Fruit fly (Drosophila melanogaster) whole organism, embryonic: ENCODE results near the gene CG8236.
A peak's percentile ranks its signal among the peaks of the same experiment; 100 is the strongest.

Experiments used
- Adf1 ChIP-seq: fragments of 200-800 bp; sonication (Bioruptor generic); IDR thresholded peaks from 2 replicates; pipeline ENCODE4 v1.3.6; 2022; ENCODE audit warnings: missing biosample characterization, missing genetic modification characterization
- B-H2 ChIP-seq: fragments of 200-800 bp; sonication (Bioruptor generic); optimal IDR thresholded peaks from 2 replicates; lab custom pipeline; 2018; ENCODE audit warnings: missing biosample characterization, mild to moderate bottlenecking, missing genetic modification characterization
- BtbVII ChIP-seq: fragments of 200-800 bp; sonication (Bioruptor generic); optimal IDR thresholded peaks from 3 replicates; lab custom pipeline; 2017; ENCODE audit warnings: missing biosample characterization, mild to moderate bottlenecking, missing genetic modification characterization
- CG10321 ChIP-seq: fragments of 200-800 bp; sonication (Bioruptor generic); IDR thresholded peaks from 2 replicates; pipeline ENCODE4 v1.3.6; 2022; ENCODE audit warnings: missing biosample characterization, missing genetic modification characterization
- CG12391 ChIP-seq: fragments of 200-800 bp; sonication (Bioruptor generic); optimal IDR thresholded peaks from 3 replicates; lab custom pipeline; 2018; ENCODE audit warnings: missing biosample characterization, mild to moderate bottlenecking, missing genetic modification characterization, moderate library complexity
- CG13424 ChIP-seq: fragments of 200-800 bp; sonication (Bioruptor generic); optimal IDR thresholded peaks from 2 replicates; lab custom pipeline; 2019; ENCODE audit warnings: missing biosample characterization, mild to moderate bottlenecking, missing genetic modification characterization, moderate library complexity
- CG13624 ChIP-seq: fragments of 200-800 bp; sonication (Bioruptor generic); optimal IDR thresholded peaks from 2 replicates; lab custom pipeline; 2016; ENCODE audit warnings: missing biosample characterization, missing genetic modification characterization
- CG2120 ChIP-seq: fragments of 200-800 bp; sonication (Bioruptor generic); optimal IDR thresholded peaks from 3 replicates; lab custom pipeline; 2016; ENCODE audit warnings: missing biosample characterization, missing genetic modification characterization
- CG30020 ChIP-seq: fragments of 200-800 bp; optimal IDR thresholded peaks from 2 replicates; lab custom pipeline; 2019; ENCODE audit warnings: missing biosample characterization, mild to moderate bottlenecking, missing genetic modification characterization, moderate library complexity
- CG32767 ChIP-seq: fragments of 200-800 bp; sonication (Bioruptor generic); IDR thresholded peaks from 2 replicates; pipeline ENCODE4 v1.3.6; 2022; ENCODE audit warnings: missing biosample characterization, missing genetic modification characterization
- CG4328 ChIP-seq: fragments of 200-800 bp; sonication (Bioruptor generic); optimal IDR thresholded peaks from 3 replicates; lab custom pipeline; 2017; ENCODE audit warnings: missing biosample characterization, missing genetic modification reagents, missing genetic modification characterization
- CG8089 ChIP-seq: fragments of 200-800 bp; sonication (Bioruptor generic); optimal IDR thresholded peaks from 3 replicates; lab custom pipeline; 2016; ENCODE audit warnings: missing biosample characterization, missing genetic modification characterization
- CG8388 ChIP-seq: fragments of 200-800 bp; sonication (Bioruptor generic); optimal IDR thresholded peaks from 2 replicates; lab custom pipeline; 2019; ENCODE audit warnings: missing biosample characterization, mild to moderate bottlenecking, missing genetic modification characterization, moderate library complexity
- CG9876 ChIP-seq: fragments of 200-800 bp; sonication (Bioruptor generic); optimal IDR thresholded peaks from 2 replicates; lab custom pipeline; 2016; ENCODE audit warnings: missing biosample characterization, missing genetic modification characterization
- CHES-1-like ChIP-seq: fragments of 200-800 bp; sonication (Bioruptor generic); optimal IDR thresholded peaks from 2 replicates; lab custom pipeline; 2016; ENCODE audit warnings: missing biosample characterization, missing genetic modification characterization
- CrebB ChIP-seq: fragments of 200-800 bp; sonication (Bioruptor generic); optimal IDR thresholded peaks from 3 replicates; lab custom pipeline; 2018; ENCODE audit warnings: missing biosample characterization, mild to moderate bottlenecking, missing genetic modification characterization
- D19B ChIP-seq: fragments of 200-800 bp; sonication (Bioruptor generic); optimal IDR thresholded peaks from 2 replicates; lab custom pipeline; 2017; ENCODE audit warnings: missing biosample characterization, mild to moderate bottlenecking, missing genetic modification characterization
- Dbx ChIP-seq: fragments of 200-800 bp; sonication (Bioruptor generic); IDR thresholded peaks from 3 replicates; pipeline ENCODE4 v1.3.6; 2022; ENCODE audit warnings: missing biosample characterization, missing genetic modification characterization
- Dip2 ChIP-seq: fragments of 200-800 bp; sonication (Bioruptor generic); IDR thresholded peaks from 2 replicates; pipeline ENCODE4 v1.3.6; 2022; ENCODE audit warnings: missing biosample characterization, missing genetic modification characterization
- E2f1 ChIP-seq: fragments of 200-800 bp; sonication (Bioruptor generic); IDR thresholded peaks from 2 replicates; pipeline ENCODE4 v1.3.6; 2022; ENCODE audit warnings: missing biosample characterization, missing genetic modification characterization
- HLH4C ChIP-seq: fragments of 200-800 bp; sonication (Bioruptor generic); IDR thresholded peaks from 3 replicates; pipeline ENCODE4 v1.3.6; 2022; ENCODE audit warnings: missing biosample characterization, missing genetic modification characterization; ENCODE audit not compliant: partially characterized antibody
- Hey ChIP-seq: fragments of 200-800 bp; sonication (Bioruptor generic); optimal IDR thresholded peaks from 3 replicates; lab custom pipeline; 2018; ENCODE audit warnings: missing biosample characterization, mild to moderate bottlenecking, missing genetic modification characterization
- Lhr ChIP-seq: fragments of 200-800 bp; sonication (Bioruptor generic); optimal IDR thresholded peaks from 3 replicates; lab custom pipeline; 2017; ENCODE audit warnings: mild to moderate bottlenecking, missing biosample characterization, missing genetic modification reagents, missing genetic modification characterization
- MBD-R2 ChIP-seq: fragments of 200-800 bp; sonication (Bioruptor generic); IDR thresholded peaks from 2 replicates; pipeline ENCODE4 v1.3.6; 2022; ENCODE audit warnings: missing biosample characterization, missing genetic modification characterization
- MESR4 ChIP-seq: fragments of 200-800 bp; sonication (Bioruptor generic); optimal IDR thresholded peaks from 2 replicates; lab custom pipeline; 2018; ENCODE audit warnings: missing biosample characterization, mild to moderate bottlenecking, missing genetic modification characterization, moderate library complexity
- Oaz ChIP-seq: fragments of 200-800 bp; sonication (Bioruptor generic); IDR thresholded peaks from 2 replicates; pipeline ENCODE4 v1.3.6; 2022; ENCODE audit warnings: missing biosample characterization, missing genetic modification characterization
- Optix ChIP-seq: fragments of 200-800 bp; sonication (Bioruptor generic); IDR thresholded peaks from 3 replicates; pipeline ENCODE4 v1.3.6; 2022; ENCODE audit warnings: missing biosample characterization, missing genetic modification characterization
- Sry-β ChIP-seq: fragments of 200-800 bp; sonication (Bioruptor generic); optimal IDR thresholded peaks from 2 replicates; lab custom pipeline; 2018; ENCODE audit warnings: missing biosample characterization, mild to moderate bottlenecking, missing genetic modification characterization, moderate library complexity
- Stat92E ChIP-seq, 3 experiments: fragments of >200 bp in 2 of 3; fragments of 200-800 bp in 1 of 3; sonication (Bioruptor generic) in 1 of 3; optimal IDR thresholded peaks; 2 replicates each; lab custom pipeline; 2017 to 2019; ENCODE audit warnings: missing biosample characterization in 3 of 3, missing genetic modification characterization in 3 of 3, mild to moderate bottlenecking in 1 of 3, moderate library complexity in 1 of 3
- Xbp1 ChIP-seq: fragments of 200-800 bp; sonication (Bioruptor generic); optimal IDR thresholded peaks from 3 replicates; lab custom pipeline; 2016; ENCODE audit warnings: missing biosample characterization, mild to moderate bottlenecking, missing genetic modification characterization
- YL-1 ChIP-seq: fragments of 200-800 bp; sonication (Bioruptor generic); optimal IDR thresholded peaks from 3 replicates; lab custom pipeline; 2017; ENCODE audit warnings: missing biosample characterization, mild to moderate bottlenecking, missing genetic modification characterization
- corto ChIP-seq: fragments of 200-800 bp; sonication (Bioruptor generic); optimal IDR thresholded peaks from 2 replicates; lab custom pipeline; 2016; ENCODE audit warnings: missing biosample characterization, mild to moderate bottlenecking, missing genetic modification characterization, moderate library complexity
- crol ChIP-seq: fragments of 200-800 bp; sonication (Bioruptor generic); IDR thresholded peaks from 2 replicates; pipeline ENCODE4 v1.3.6; 2022; ENCODE audit warnings: missing biosample characterization, missing genetic modification characterization
- cwo ChIP-seq: fragments of 200-800 bp; sonication (Bioruptor generic); optimal IDR thresholded peaks from 3 replicates; lab custom pipeline; 2017; ENCODE audit warnings: missing biosample characterization, missing genetic modification characterization, mild to moderate bottlenecking, moderate library complexity, missing genetic modification reagents
- dati ChIP-seq: fragments of 200-800 bp; sonication (Bioruptor generic); IDR thresholded peaks from 2 replicates; pipeline ENCODE4 v1.3.6; 2022; ENCODE audit warnings: missing biosample characterization, missing genetic modification characterization
- dm ChIP-seq: fragments of 200-800 bp; sonication (Bioruptor generic); optimal IDR thresholded peaks from 3 replicates; lab custom pipeline; 2016; ENCODE audit warnings: missing biosample characterization, missing genetic modification characterization
- fu2 ChIP-seq: fragments of 200-800 bp; sonication (Bioruptor generic); optimal IDR thresholded peaks from 2 replicates; lab custom pipeline; 2016; ENCODE audit warnings: missing biosample characterization, missing genetic modification characterization
- gfzf ChIP-seq: fragments of 200-800 bp; sonication (Bioruptor generic); optimal IDR thresholded peaks from 2 replicates; lab custom pipeline; 2016; ENCODE audit warnings: missing biosample characterization, mild to moderate bottlenecking, missing genetic modification characterization, moderate library complexity
- ham ChIP-seq: fragments of 200-800 bp; sonication (Bioruptor generic); IDR thresholded peaks from 2 replicates; pipeline ENCODE4 v1.3.6; 2022; ENCODE audit warnings: missing biosample characterization, missing genetic modification characterization
- hth ChIP-seq: fragments of >200 bp; optimal IDR thresholded peaks from 2 replicates; lab custom pipeline; 2017; ENCODE audit warnings: inconsistent platforms
- inv ChIP-seq: fragments of 200-800 bp; sonication (Bioruptor generic); IDR thresholded peaks from 2 replicates; pipeline ENCODE4 v1.3.6; 2022; ENCODE audit warnings: missing biosample characterization, missing genetic modification characterization; ENCODE audit not compliant: partially characterized antibody
- mam ChIP-seq: fragments of 200-800 bp; sonication (Bioruptor generic); optimal IDR thresholded peaks from 3 replicates; lab custom pipeline; 2016; ENCODE audit warnings: missing biosample characterization, missing genetic modification characterization
- pb ChIP-seq: fragments of 200-800 bp; sonication (Bioruptor generic); optimal IDR thresholded peaks from 3 replicates; lab custom pipeline; 2016; ENCODE audit warnings: missing biosample characterization, missing genetic modification characterization
- pfk ChIP-seq: fragments of 200-800 bp; sonication (Bioruptor generic); optimal IDR thresholded peaks from 2 replicates; lab custom pipeline; 2018; ENCODE audit warnings: missing biosample characterization, mild to moderate bottlenecking, missing genetic modification characterization, moderate library complexity
- pho ChIP-seq: fragments of 200-800 bp; sonication (Bioruptor generic); optimal IDR thresholded peaks from 2 replicates; lab custom pipeline; 2016; ENCODE audit warnings: missing biosample characterization, missing genetic modification characterization
- sc ChIP-seq, 3 experiments: fragments of >200 bp in 2 of 3; fragments of 200-800 bp in 1 of 3; sonication (Bioruptor generic) in 1 of 3; optimal IDR thresholded peaks; 2 replicates in 2 of 3; 3 replicates in 1 of 3; lab custom pipeline; 2017; ENCODE audit warnings: mild to moderate bottlenecking in 1 of 3, missing biosample characterization in 1 of 3, missing genetic modification characterization in 1 of 3, missing genetic modification reagents in 1 of 3
- sqz ChIP-seq: fragments of 200-800 bp; sonication (Bioruptor generic); optimal IDR thresholded peaks from 3 replicates; lab custom pipeline; 2018; ENCODE audit warnings: missing biosample characterization, mild to moderate bottlenecking, missing genetic modification characterization
- sug ChIP-seq: fragments of 200-800 bp; optimal IDR thresholded peaks from 2 replicates; lab custom pipeline; 2019; ENCODE audit warnings: missing biosample characterization, mild to moderate bottlenecking, missing genetic modification characterization, moderate library complexity
- ttk ChIP-seq: fragments of 200-800 bp; sonication (Bioruptor generic); IDR thresholded peaks from 2 replicates; pipeline ENCODE4 v2.1.2; 2022; ENCODE audit warnings: missing biosample characterization, missing genetic modification characterization
- wdn ChIP-seq: fragments of 200-800 bp; sonication (Bioruptor generic); IDR thresholded peaks from 2 replicates; pipeline ENCODE4 v1.3.6; 2022; ENCODE audit warnings: missing biosample characterization, missing genetic modification characterization
- wek ChIP-seq: fragments of 200-800 bp; sonication (Bioruptor generic); optimal IDR thresholded peaks from 3 replicates; lab custom pipeline; 2018; ENCODE audit warnings: missing biosample characterization, mild to moderate bottlenecking, missing genetic modification characterization, moderate library complexity

Gene CG8236

dm6 chr3R:8808518-8808921 is 39.3 kb downstream of the CG8236 start (continued):
- TF ChIP-seq gfzf (no peak), BtbVII (GFP tag; lab: Kevin White, UChicago) (no peak), sqz (GFP tag; lab: Kevin White, UChicago) (peak; percentile 60), CG12391 (tag; lab: Kevin White, UChicago) (peak; percentile 90), dm (GFP tag; lab: Kevin White, UChicago) (no peak), CG10321 (no peak), sug (no peak), CG32767 (GFP tag; lab: Robert Waterston, UW) (0 out of 2 replicates have a peak, but pooled peaks have one; percentile 34), fu2 (GFP tag; lab: Kevin White, UChicago) (no peak), CG30020 (tag; lab: Kevin White, UChicago) (peak; percentile 60), E2f1 (peak; percentile 31; the same call in 1 of the 2 replicates), hth (no peak), cwo (GFP tag; lab: Kevin White, UChicago) (peak; percentile 8), Lhr (peak; percentile 44), Optix (no peak), MBD-R2 (GFP tag; lab: Robert Waterston, UW) (no peak), crol (GFP tag; lab: Robert Waterston, UW) (no peak), CG9876 (GFP tag; lab: Kevin White, UChicago) (peak; percentile 2), wdn (GFP tag; lab: Robert Waterston, UW) (no peak), CHES-1-like (GFP tag; lab: Kevin White, UChicago) (peak; percentile 24), CG4328 (GFP tag; lab: Kevin White, UChicago) (peak; percentile 49), ttk (GFP tag; lab: Robert Waterston, UW) (0 out of 2 replicates have a peak, but pooled peaks have one; percentile 33), Adf1 (GFP tag; lab: Robert Waterston, UW) (no peak), MESR4 (GFP tag; lab: Kevin White, UChicago) (no peak), inv (no peak), sc (optimal IDR thresholded peaks at IDR 0.05; lab: Kevin White, UChicago) (no peak), sc (GFP tag; optimal IDR thresholded peaks at IDR 0.05; lab: Kevin White, UChicago) (peak; percentile 81), YL-1 (peak; percentile 23), D19B (GFP tag; lab: Kevin White, UChicago) (no peak), CG8388 (GFP tag; lab: Kevin White, UChicago) (peak; percentile 82), Oaz (GFP tag; lab: Robert Waterston, UW) (no peak), pfk (no peak), Stat92E (GFP tag; optimal IDR thresholded peaks at IDR 0.05; lab: Kevin White, UChicago) (peak in 1 of 3 experiments; percentile 71), ham (GFP tag; lab: Robert Waterston, UW) (no peak), CrebB (tag; lab: Kevin White, UChicago) (no peak), corto (GFP tag; lab: Kevin White, UChicago) (no peak), wek (GFP tag; lab: Kevin White, UChicago) (no peak), CG2120 (GFP tag; lab: Kevin White, UChicago) (peak; percentile 45), pb (GFP tag; lab: Kevin White, UChicago) (no peak), B-H2 (GFP tag; lab: Kevin White, UChicago) (no peak), Xbp1 (GFP tag; lab: Kevin White, UChicago) (peak; percentile 71), CG13624 (GFP tag; lab: Kevin White, UChicago) (peak; percentile 20), mam (GFP tag; lab: Kevin White, UChicago) (peak; percentile 11), Sry-β (GFP tag; lab: Kevin White, UChicago) (peak; percentile 38), CG8089 (GFP tag; lab: Kevin White, UChicago) (peak; percentile 51), dati (GFP tag; lab: Robert Waterston, UW) (no peak), CG13424 (peak; percentile 77), Hey (tag; lab: Kevin White, UChicago) (no peak), HLH4C (GFP tag; lab: Robert Waterston, UW) (no peak), pho (no peak), Dbx (no peak), Dip2 (GFP tag; lab: Robert Waterston, UW) (no peak)
